Fruit fly (Drosophila melanogaster) whole organism, embryonic: ENCODE results near the gene CG13613.

ENCODE experiments used
- CG11723 ChIP-seq: fragments of 200-800 bp; sonication (Bioruptor generic); optimal IDR thresholded peaks from 2 replicates; lab custom pipeline; 2017; ENCODE audit warnings: missing biosample characterization, mild to moderate bottlenecking, missing genetic modification characterization
- CG12071 ChIP-seq: fragments of 200-800 bp; sonication (Bioruptor generic); optimal IDR thresholded peaks from 3 replicates; lab custom pipeline; 2018; ENCODE audit warnings: missing biosample characterization, mild to moderate bottlenecking, missing genetic modification characterization
- CG12219 ChIP-seq: fragments of 200-800 bp; sonication (Bioruptor generic); optimal IDR thresholded peaks from 3 replicates; lab custom pipeline; 2018; ENCODE audit warnings: missing biosample characterization, mild to moderate bottlenecking, missing genetic modification characterization
- CG12942 ChIP-seq: fragments of 200-800 bp; sonication (Bioruptor generic); optimal IDR thresholded peaks from 3 replicates; lab custom pipeline; 2016; ENCODE audit warnings: missing biosample characterization, missing genetic modification characterization
- CG14667 ChIP-seq: fragments of 200-800 bp; sonication (Bioruptor generic); IDR thresholded peaks from 2 replicates; pipeline ENCODE4 v1.3.6; 2022; ENCODE audit warnings: missing biosample characterization, missing genetic modification characterization
- CG15011 ChIP-seq: fragments of 200-800 bp; sonication (Bioruptor generic); optimal IDR thresholded peaks from 3 replicates; lab custom pipeline; 2018; ENCODE audit warnings: missing biosample characterization, mild to moderate bottlenecking, missing genetic modification characterization
- CG1602 ChIP-seq: fragments of 200-800 bp; sonication (Bioruptor generic); optimal IDR thresholded peaks from 3 replicates; lab custom pipeline; 2016; ENCODE audit warnings: missing biosample characterization, missing genetic modification characterization
- CG1603 ChIP-seq: fragments of 200-800 bp; sonication (Bioruptor generic); optimal IDR thresholded peaks from 2 replicates; lab custom pipeline; 2019; ENCODE audit warnings: missing biosample characterization, mild to moderate bottlenecking, missing genetic modification characterization, moderate library complexity
- CG16779 ChIP-seq: fragments of 200-800 bp; sonication (Bioruptor generic); IDR thresholded peaks from 2 replicates; pipeline ENCODE4 v1.3.6; 2022; ENCODE audit warnings: missing biosample characterization, missing genetic modification characterization
- CG17568 ChIP-seq: fragments of 200-800 bp; sonication (Bioruptor generic); optimal IDR thresholded peaks from 2 replicates; lab custom pipeline; 2018; ENCODE audit warnings: missing biosample characterization, mild to moderate bottlenecking, missing genetic modification characterization, moderate library complexity
- CG17802 ChIP-seq: fragments of 200-800 bp; sonication (Bioruptor generic); optimal IDR thresholded peaks from 2 replicates; lab custom pipeline; 2018; ENCODE audit warnings: missing biosample characterization, mild to moderate bottlenecking, missing genetic modification characterization, moderate library complexity
- CG1792 ChIP-seq: fragments of 200-800 bp; sonication (Bioruptor generic); optimal IDR thresholded peaks from 2 replicates; lab custom pipeline; 2016; ENCODE audit warnings: missing biosample characterization, missing genetic modification characterization
- CG31365 ChIP-seq: fragments of 200-800 bp; sonication (Bioruptor generic); optimal IDR thresholded peaks from 2 replicates; lab custom pipeline; 2018; ENCODE audit warnings: missing biosample characterization, mild to moderate bottlenecking, missing genetic modification characterization
- CG32767 ChIP-seq: fragments of 200-800 bp; sonication (Bioruptor generic); IDR thresholded peaks from 2 replicates; pipeline ENCODE4 v1.3.6; 2022; ENCODE audit warnings: missing biosample characterization, missing genetic modification characterization
- CG32772 ChIP-seq: fragments of 200-800 bp; sonication (Bioruptor generic); IDR thresholded peaks from 2 replicates; pipeline ENCODE4 v1.3.6; 2022; ENCODE audit warnings: missing biosample characterization, missing genetic modification characterization
- CG6254 ChIP-seq: fragments of 200-800 bp; sonication (Bioruptor generic); optimal IDR thresholded peaks from 3 replicates; lab custom pipeline; 2017; ENCODE audit warnings: mild to moderate bottlenecking, missing biosample characterization, missing genetic modification reagents, missing genetic modification characterization
- CG9817 ChIP-seq: fragments of 200-800 bp; sonication (Bioruptor generic); optimal IDR thresholded peaks from 2 replicates; lab custom pipeline; 2018; ENCODE audit warnings: missing biosample characterization, mild to moderate bottlenecking, missing genetic modification characterization, moderate library complexity
- CG9876 ChIP-seq: fragments of 200-800 bp; sonication (Bioruptor generic); optimal IDR thresholded peaks from 2 replicates; lab custom pipeline; 2016; ENCODE audit warnings: missing biosample characterization, missing genetic modification characterization
- D19B ChIP-seq: fragments of 200-800 bp; sonication (Bioruptor generic); optimal IDR thresholded peaks from 2 replicates; lab custom pipeline; 2017; ENCODE audit warnings: missing biosample characterization, mild to moderate bottlenecking, missing genetic modification characterization
- Dad ChIP-seq: fragments of 200-800 bp; sonication (Bioruptor generic); optimal IDR thresholded peaks from 3 replicates; lab custom pipeline; 2016; ENCODE audit warnings: missing biosample characterization, missing genetic modification characterization
- Deaf1 ChIP-seq: fragments of 200-800 bp; optimal IDR thresholded peaks from 3 replicates; lab custom pipeline; 2019; ENCODE audit warnings: missing biosample characterization, mild to moderate bottlenecking, missing genetic modification characterization, moderate library complexity
- Dfd ChIP-seq, 2 experiments: fragments of >200 bp; optimal IDR thresholded peaks; 2 replicates each; lab custom pipeline; 2017; ENCODE audit warnings: missing biosample characterization in 2 of 2, missing genetic modification characterization in 2 of 2
- H2.0 ChIP-seq: fragments of 200-800 bp; sonication (Bioruptor generic); IDR thresholded peaks from 2 replicates; pipeline ENCODE4 v1.3.6; 2022; ENCODE audit warnings: missing biosample characterization, missing genetic modification characterization
- Hr3 ChIP-seq: fragments of 200-800 bp; sonication (Bioruptor generic); optimal IDR thresholded peaks from 3 replicates; lab custom pipeline; 2016; ENCODE audit warnings: missing biosample characterization, missing genetic modification characterization
- Hr51 ChIP-seq, 2 experiments: fragments of 200-800 bp; sonication (Bioruptor generic); optimal IDR thresholded peaks; 2 replicates in 1 of 2; 3 replicates in 1 of 2; lab custom pipeline; 2016 to 2018; ENCODE audit warnings: missing biosample characterization in 2 of 2, missing genetic modification characterization in 2 of 2, mild to moderate bottlenecking in 1 of 2, moderate library complexity in 1 of 2
- Med ChIP-seq: fragments of 200-800 bp; sonication (Bioruptor generic); peaks from one replicate; lab custom pipeline; 2016; ENCODE audit warnings: missing biosample characterization, missing genetic modification characterization, mild to moderate bottlenecking, inconsistent platforms, moderate library complexity
- Nf-YB ChIP-seq: fragments of 200-800 bp; sonication (Bioruptor generic); optimal IDR thresholded peaks from 3 replicates; lab custom pipeline; 2019; ENCODE audit warnings: missing biosample characterization, mild to moderate bottlenecking, missing genetic modification characterization, moderate library complexity
- Sin3A ChIP-seq: fragments of >200 bp; optimal IDR thresholded peaks from 2 replicates; lab custom pipeline; 2018
- ato ChIP-seq: fragments of 200-800 bp; sonication (Bioruptor generic); IDR thresholded peaks from 2 replicates; pipeline ENCODE4 v1.3.6; 2022; ENCODE audit warnings: missing biosample characterization, missing genetic modification characterization; ENCODE audit not compliant: partially characterized antibody
- bsh ChIP-seq, 2 experiments: fragments of 200-800 bp; sonication (Bioruptor generic); optimal IDR thresholded peaks; 2 replicates each; lab custom pipeline; 2017 to 2018; ENCODE audit warnings: mild to moderate bottlenecking in 2 of 2, missing biosample characterization in 2 of 2, missing genetic modification characterization in 2 of 2, moderate library complexity in 1 of 2
- crp ChIP-seq, 2 experiments: fragments of 200-800 bp; sonication (Bioruptor generic); optimal IDR thresholded peaks; 2 replicates in 1 of 2; 3 replicates in 1 of 2; lab custom pipeline; 2017; ENCODE audit warnings: missing biosample characterization in 2 of 2, missing genetic modification characterization in 2 of 2, mild to moderate bottlenecking in 1 of 2, moderate library complexity in 1 of 2
- cwo ChIP-seq: fragments of 200-800 bp; sonication (Bioruptor generic); optimal IDR thresholded peaks from 3 replicates; lab custom pipeline; 2017; ENCODE audit warnings: missing biosample characterization, missing genetic modification characterization, mild to moderate bottlenecking, moderate library complexity, missing genetic modification reagents
- dimm ChIP-seq: fragments of 200-800 bp; sonication (Bioruptor generic); IDR thresholded peaks from 2 replicates; pipeline ENCODE4 v1.3.6; 2022; ENCODE audit warnings: missing biosample characterization, missing genetic modification characterization
- dysf ChIP-seq: fragments of 200-800 bp; sonication (Bioruptor generic); IDR thresholded peaks from 3 replicates; pipeline ENCODE4 v1.3.6; 2022; ENCODE audit warnings: missing biosample characterization, missing genetic modification characterization
- fd96Cb ChIP-seq: fragments of 200-800 bp; sonication (Bioruptor generic); optimal IDR thresholded peaks from 2 replicates; lab custom pipeline; 2018; ENCODE audit warnings: missing biosample characterization, mild to moderate bottlenecking, missing genetic modification characterization, moderate library complexity
- gcm ChIP-seq: fragments of 200-800 bp; sonication (Bioruptor generic); optimal IDR thresholded peaks from 2 replicates; lab custom pipeline; 2019; ENCODE audit warnings: missing biosample characterization, mild to moderate bottlenecking, missing genetic modification characterization, moderate library complexity
- gem ChIP-seq: fragments of 200-800 bp; sonication (Bioruptor generic); optimal IDR thresholded peaks from 2 replicates; lab custom pipeline; 2019; ENCODE audit warnings: missing biosample characterization, mild to moderate bottlenecking, missing genetic modification characterization, moderate library complexity
- gro ChIP-seq: fragments of 200-800 bp; sonication (Bioruptor generic); optimal IDR thresholded peaks from 2 replicates; lab custom pipeline; 2016; ENCODE audit warnings: missing biosample characterization, missing genetic modification characterization
- gt ChIP-seq: fragments of 200-800 bp; sonication (Bioruptor generic); IDR thresholded peaks from 2 replicates; pipeline ENCODE4 v1.3.6; 2022; ENCODE audit warnings: missing biosample characterization, missing genetic modification characterization
- hbn ChIP-seq: fragments of 200-800 bp; sonication (Bioruptor generic); IDR thresholded peaks from 2 replicates; pipeline ENCODE4 v1.3.6; 2022; ENCODE audit warnings: missing biosample characterization, missing genetic modification characterization; ENCODE audit not compliant: partially characterized antibody
- maf-S ChIP-seq: fragments of 200-800 bp; sonication (Bioruptor generic); optimal IDR thresholded peaks from 2 replicates; lab custom pipeline; 2016; ENCODE audit warnings: missing biosample characterization, missing genetic modification characterization
- mam ChIP-seq: fragments of 200-800 bp; sonication (Bioruptor generic); optimal IDR thresholded peaks from 3 replicates; lab custom pipeline; 2016; ENCODE audit warnings: missing biosample characterization, missing genetic modification characterization
- nmo ChIP-seq: fragments of 200-800 bp; sonication (Bioruptor generic); optimal IDR thresholded peaks from 2 replicates; lab custom pipeline; 2018; ENCODE audit warnings: missing biosample characterization, mild to moderate bottlenecking, missing genetic modification characterization, moderate library complexity
- sens-2 ChIP-seq: fragments of 200-800 bp; sonication (Bioruptor generic); IDR thresholded peaks from 2 replicates; pipeline ENCODE4 v1.3.6; 2022; ENCODE audit warnings: missing biosample characterization, missing genetic modification characterization
- sob ChIP-seq: fragments of 200-800 bp; sonication (Bioruptor generic); IDR thresholded peaks from 2 replicates; pipeline ENCODE4 v1.3.6; 2022; ENCODE audit warnings: missing biosample characterization, missing genetic modification characterization
- trem ChIP-seq: fragments of 200-800 bp; optimal IDR thresholded peaks from 3 replicates; lab custom pipeline; 2019; ENCODE audit warnings: missing biosample characterization, mild to moderate bottlenecking, missing genetic modification characterization, moderate library complexity
- zen ChIP-seq: fragments of 200-800 bp; sonication (Bioruptor generic); optimal IDR thresholded peaks from 3 replicates; lab custom pipeline; 2018; ENCODE audit warnings: missing biosample characterization, mild to moderate bottlenecking, missing genetic modification characterization, moderate library complexity
- zf30C ChIP-seq: fragments of 200-800 bp; sonication (Bioruptor generic); optimal IDR thresholded peaks from 3 replicates; lab custom pipeline; 2018; ENCODE audit warnings: missing biosample characterization, mild to moderate bottlenecking, missing genetic modification characterization

The CG13613 gene

DNA sequence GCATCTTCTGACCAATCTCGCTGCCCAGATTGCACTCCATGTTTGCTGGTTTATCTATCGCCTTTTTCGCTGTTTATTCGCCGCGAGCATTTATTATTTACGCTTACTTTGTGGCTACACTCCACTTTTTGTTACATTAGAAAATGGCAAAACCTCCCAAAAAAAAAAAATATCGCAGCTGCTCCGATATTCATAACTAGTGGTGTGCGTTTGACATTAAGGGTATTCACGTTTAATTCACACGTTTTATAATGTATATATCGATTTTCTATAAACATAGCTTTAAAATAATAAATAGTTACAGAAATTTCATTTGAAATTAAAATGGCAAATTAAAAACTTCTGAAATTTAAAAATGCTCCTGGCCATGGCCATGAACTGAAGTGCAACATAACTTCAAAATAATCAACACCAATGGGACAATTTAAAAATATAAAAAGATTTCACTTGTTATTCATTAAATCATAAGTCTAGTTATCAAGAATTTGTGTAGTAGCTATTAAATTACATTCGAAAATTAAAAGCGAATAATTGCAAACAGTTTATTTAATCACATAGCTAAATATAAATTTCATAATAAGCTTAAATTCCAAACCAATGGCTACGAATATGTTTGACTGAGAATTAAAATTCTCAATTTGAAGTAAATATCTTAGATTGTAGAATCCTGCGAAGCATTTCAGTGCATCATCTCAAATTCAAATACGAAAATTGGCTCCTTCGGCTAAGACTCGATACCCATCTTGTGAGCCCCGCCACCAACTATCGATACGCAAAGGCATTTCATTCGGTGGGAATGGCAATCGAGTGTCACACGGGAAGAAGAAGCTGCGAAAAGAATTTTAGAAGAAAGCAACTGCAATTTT lies 46.9 kb upstream of the CG13613 start, which contains the start of the genes Nab2 and BRWD3 (continued):
- peak; percentile 58 for TF ChIP-seq CG9817
- no peak for TF ChIP-seq maf-S
- peak; percentile 14; the same call in 1 of the 2 replicates for TF ChIP-seq sob (GFP tag; lab: Robert Waterston, UW)
- peak; percentile 53; the same call in 1 of the 3 replicates for TF ChIP-seq dysf (GFP tag; lab: Robert Waterston, UW)
- TF ChIP-seq CG32772 (GFP tag; lab: Robert Waterston, UW): peak; percentile 60
- TF ChIP-seq fd96Cb (tag; lab: Kevin White, UChicago): peak; percentile 21
- no peak for TF ChIP-seq CG9876 (GFP tag; lab: Kevin White, UChicago)
- no peak for TF ChIP-seq D19B (GFP tag; lab: Kevin White, UChicago)
- no peak for TF ChIP-seq CG1792
- peak; percentile 54 for TF ChIP-seq hbn (GFP tag; lab: Robert Waterston, UW)
- TF ChIP-seq CG17568 (GFP tag; lab: Kevin White, UChicago): no peak
- no peak for TF ChIP-seq bsh (GFP tag; optimal IDR thresholded peaks at IDR 0.05; lab: Kevin White, UChicago)
- TF ChIP-seq zf30C (GFP tag; lab: Kevin White, UChicago): no peak
- TF ChIP-seq CG1602 (GFP tag; lab: Kevin White, UChicago): peak; percentile 18
- no peak for TF ChIP-seq CG31365 (tag; lab: Kevin White, UChicago)
- no peak for TF ChIP-seq CG6254 (GFP tag; lab: Kevin White, UChicago)
- TF ChIP-seq CG12219 (GFP tag; lab: Kevin White, UChicago): no peak
- TF ChIP-seq Hr51 (GFP tag; optimal IDR thresholded peaks at IDR 0.05; lab: Kevin White, UChicago): no peak
- peak; percentile 18 for TF ChIP-seq Sin3A (lab: Kevin White, UChicago)
- no peak for TF ChIP-seq trem
- no peak for TF ChIP-seq CG12942
- TF ChIP-seq CG32767 (GFP tag; lab: Robert Waterston, UW): 0 out of 2 replicates have a peak, but pooled peaks have one; percentile 25
- TF ChIP-seq mam (GFP tag; lab: Kevin White, UChicago): peak; percentile 17
- TF ChIP-seq Med (GFP tag; lab: Kevin White, UChicago): peak; percentile 69
- TF ChIP-seq Hr3: peak; percentile 43
- peak; percentile 25 for TF ChIP-seq ato (GFP tag; lab: Robert Waterston, UW)
- no peak for TF ChIP-seq Deaf1 (tag; lab: Kevin White, UChicago)
- no peak for TF ChIP-seq Dfd (GFP tag; optimal IDR thresholded peaks at IDR 0.05; lab: Kevin White, UChicago)
- no peak for TF ChIP-seq gro (GFP tag; lab: Kevin White, UChicago)
- TF ChIP-seq gem (tag; lab: Kevin White, UChicago): no peak
- no peak for TF ChIP-seq gt (GFP tag; lab: Robert Waterston, UW)
- TF ChIP-seq H2.0 (GFP tag; lab: Robert Waterston, UW): 0 out of 2 replicates have a peak, but pooled peaks have one; percentile 10
- peak; percentile 20; the same call in 1 of the 2 replicates for TF ChIP-seq sens-2
- TF ChIP-seq CG11723: no peak
- no peak for TF ChIP-seq gcm (GFP tag; lab: Kevin White, UChicago)
- no peak for TF ChIP-seq Nf-YB
- peak in 1 of 2 experiments; percentile 24 for TF ChIP-seq crp (GFP tag; optimal IDR thresholded peaks at IDR 0.05; lab: Kevin White, UChicago)
- TF ChIP-seq CG17802 (tag; lab: Kevin White, UChicago): no peak
- peak; percentile 70 for TF ChIP-seq nmo (GFP tag; lab: Kevin White, UChicago)
- no peak for TF ChIP-seq CG1603 (tag; lab: Kevin White, UChicago)
- TF ChIP-seq CG12071 (GFP tag; lab: Kevin White, UChicago): no peak
- no peak for TF ChIP-seq CG14667
- no peak for TF ChIP-seq CG16779 (GFP tag; lab: Robert Waterston, UW)
- TF ChIP-seq dimm (GFP tag; lab: Robert Waterston, UW): no peak
- peak; percentile 28 for TF ChIP-seq zen (tag; lab: Kevin White, UChicago)
- TF ChIP-seq CG15011 (GFP tag; lab: Kevin White, UChicago): no peak
- TF ChIP-seq cwo (GFP tag; lab: Kevin White, UChicago): no peak
- no peak for TF ChIP-seq Dad (GFP tag; lab: Kevin White, UChicago)
